Worm (Caenorhabditis elegans) whole organism, L2 larva: Measurements from ENCODE around the gene twk-12.
A peak's percentile ranks its signal among the peaks of the same experiment; 100 is the strongest.

Experiments used
- C34F6.9 ChIP-seq: fragments of 150-350 bp; optimal IDR thresholded peaks from 2 replicates; lab custom pipeline; 2014; ENCODE audit warnings: missing biosample characterization, missing genetic modification characterization
- F13H6.1 ChIP-seq: sonication (generic microtip); optimal IDR thresholded peaks from 2 replicates; lab custom pipeline; 2016; ENCODE audit warnings: missing genetic modification characterization, missing compliant biosample characterization
- Y55F3AM.14 ChIP-seq: fragments of 200-800 bp; sonication (Bioruptor generic); optimal IDR thresholded peaks from 2 replicates; lab custom pipeline; 2018; ENCODE audit warnings: mild to moderate bottlenecking, missing genetic modification characterization, missing compliant biosample characterization
- ZK546.5 ChIP-seq: sonication (generic microtip); optimal IDR thresholded peaks from 2 replicates; lab custom pipeline; 2017; ENCODE audit warnings: missing biosample characterization, missing genetic modification characterization
- aly-2 ChIP-seq: fragments of 150-350 bp; optimal IDR thresholded peaks from 2 replicates; lab custom pipeline; 2014; ENCODE audit warnings: missing biosample characterization, missing genetic modification characterization
- ama-1 ChIP-seq: fragments of 150-350 bp; optimal IDR thresholded peaks from 2 replicates; lab custom pipeline; 2018; ENCODE audit warnings: inconsistent platforms
- blmp-1 ChIP-seq: sonication (generic microtip); optimal IDR thresholded peaks from 2 replicates; lab custom pipeline; 2017; ENCODE audit warnings: missing genetic modification characterization, mild to moderate bottlenecking, missing compliant biosample characterization, antibody characterized with exemption, moderate library complexity; ENCODE audit not compliant: insufficient read depth
- ceh-16 ChIP-seq: fragments of 150-350 bp; optimal IDR thresholded peaks from 2 replicates; lab custom pipeline; 2014; ENCODE audit warnings: missing biosample characterization, missing genetic modification characterization
- ceh-82 ChIP-seq: fragments of 150-350 bp; optimal IDR thresholded peaks from 2 replicates; lab custom pipeline; 2014; ENCODE audit warnings: missing biosample characterization, missing genetic modification characterization
- crh-2 ChIP-seq: sonication (generic microtip); optimal IDR thresholded peaks from 2 replicates; lab custom pipeline; 2017; ENCODE audit warnings: missing biosample characterization, missing genetic modification characterization
- dmd-4 ChIP-seq: sonication (generic microtip); optimal IDR thresholded peaks from 2 replicates; lab custom pipeline; 2017; ENCODE audit warnings: missing biosample characterization, missing genetic modification characterization
- egl-27 ChIP-seq: sonication (generic microtip); optimal IDR thresholded peaks from 3 replicates; lab custom pipeline; 2017; ENCODE audit warnings: missing biosample characterization, missing genetic modification reagents, missing genetic modification characterization
- gmeb-1 ChIP-seq: fragments of 150-350 bp; optimal IDR thresholded peaks from 2 replicates; lab custom pipeline; 2014; ENCODE audit warnings: missing biosample characterization, missing genetic modification characterization
- lin-13 ChIP-seq: fragments of 150-350 bp; optimal IDR thresholded peaks from 2 replicates; lab custom pipeline; 2014; ENCODE audit warnings: missing biosample characterization, missing genetic modification reagents, missing genetic modification characterization
- lin-39 ChIP-seq: fragments of 150-350 bp; optimal IDR thresholded peaks from 2 replicates; lab custom pipeline; 2014; ENCODE audit warnings: missing biosample characterization, missing genetic modification reagents, missing genetic modification characterization
- lsy-2 ChIP-seq, 2 experiments: fragments of 150-350 bp in 1 of 2; sonication (generic microtip) in 1 of 2; optimal IDR thresholded peaks; 2 replicates each; lab custom pipeline; 2014 to 2017; ENCODE audit warnings: missing biosample characterization in 2 of 2, missing genetic modification characterization in 2 of 2
- mab-5 ChIP-seq: fragments of 150-350 bp; optimal IDR thresholded peaks from 2 replicates; lab custom pipeline; 2014; ENCODE audit warnings: missing biosample characterization, missing genetic modification characterization
- mbf-1 ChIP-seq: sonication (generic microtip); optimal IDR thresholded peaks from 2 replicates; lab custom pipeline; 2017; ENCODE audit warnings: missing biosample characterization, missing genetic modification characterization
- mdl-1 ChIP-seq, 2 experiments: fragments of 150-350 bp in 1 of 2; sonication (generic microtip) in 1 of 2; optimal IDR thresholded peaks; 2 replicates each; lab custom pipeline; 2017; ENCODE audit warnings: missing biosample characterization in 2 of 2, missing genetic modification characterization in 2 of 2
- nhr-10 ChIP-seq: sonication (generic microtip); optimal IDR thresholded peaks from 2 replicates; lab custom pipeline; 2017; ENCODE audit warnings: missing biosample characterization, missing genetic modification characterization
- nhr-11 ChIP-seq: fragments of 150-350 bp; optimal IDR thresholded peaks from 2 replicates; lab custom pipeline; 2014; ENCODE audit warnings: missing biosample characterization, missing genetic modification characterization
- nhr-12 ChIP-seq: fragments of 150-350 bp; optimal IDR thresholded peaks from 2 replicates; lab custom pipeline; 2014; ENCODE audit warnings: missing biosample characterization, missing genetic modification characterization
- nhr-129 ChIP-seq: fragments of 150-350 bp; optimal IDR thresholded peaks from 2 replicates; lab custom pipeline; 2014; ENCODE audit warnings: missing biosample characterization, missing genetic modification characterization
- nhr-21 ChIP-seq: fragments of 150-350 bp; optimal IDR thresholded peaks from 2 replicates; lab custom pipeline; 2014; ENCODE audit warnings: missing biosample characterization, missing genetic modification characterization
- nhr-23 ChIP-seq: fragments of 150-350 bp; optimal IDR thresholded peaks from 2 replicates; lab custom pipeline; 2014; ENCODE audit warnings: missing biosample characterization, missing genetic modification reagents, missing genetic modification characterization
- nhr-237 ChIP-seq: fragments of 150-350 bp; optimal IDR thresholded peaks from 2 replicates; lab custom pipeline; 2014; ENCODE audit warnings: missing biosample characterization, missing genetic modification characterization
- nhr-25 ChIP-seq: fragments of 150-350 bp; sonication (generic microtip); optimal IDR thresholded peaks from 3 replicates; lab custom pipeline; 2014; ENCODE audit warnings: missing biosample characterization, missing genetic modification characterization
- nhr-6 ChIP-seq: fragments of 150-350 bp; optimal IDR thresholded peaks from 2 replicates; lab custom pipeline; 2014; ENCODE audit warnings: missing biosample characterization, missing genetic modification characterization
- nhr-77 ChIP-seq: fragments of 150-350 bp; optimal IDR thresholded peaks from 2 replicates; lab custom pipeline; 2014; ENCODE audit warnings: missing biosample characterization, missing genetic modification characterization
- sem-4 ChIP-seq: fragments of 150-350 bp; optimal IDR thresholded peaks from 2 replicates; lab custom pipeline; 2014; ENCODE audit warnings: missing biosample characterization, missing genetic modification reagents, missing genetic modification characterization
- sma-3 ChIP-seq: sonication (generic microtip); optimal IDR thresholded peaks from 2 replicates; lab custom pipeline; 2016; ENCODE audit warnings: missing genetic modification reagents, missing genetic modification characterization, missing compliant biosample characterization
- sma-9 ChIP-seq, 2 experiments: fragments of 150-350 bp in 1 of 2; sonication (generic microtip) in 1 of 2; optimal IDR thresholded peaks; 2 replicates each; lab custom pipeline; 2014 to 2016; ENCODE audit warnings: missing genetic modification characterization in 2 of 2, mild to moderate bottlenecking in 1 of 2, missing biosample characterization in 1 of 2, missing compliant biosample characterization in 1 of 2, missing genetic modification reagents in 1 of 2, moderate library complexity in 1 of 2
- snpc-4 ChIP-seq: fragments of 150-350 bp; optimal IDR thresholded peaks from 2 replicates; lab custom pipeline; 2014; ENCODE audit warnings: missing biosample characterization, missing genetic modification characterization
- unc-55 ChIP-seq: fragments of 150-350 bp; sonication (generic microtip); optimal IDR thresholded peaks from 3 replicates; lab custom pipeline; 2014; ENCODE audit warnings: missing biosample characterization, missing genetic modification reagents, missing genetic modification characterization
- unc-62 ChIP-seq: fragments of 150-350 bp; optimal IDR thresholded peaks from 2 replicates; lab custom pipeline; 2014; ENCODE audit warnings: missing biosample characterization, missing genetic modification reagents, missing genetic modification characterization
- zag-1 ChIP-seq: fragments of 150-350 bp; optimal IDR thresholded peaks from 2 replicates; lab custom pipeline; 2014; ENCODE audit warnings: missing biosample characterization, missing genetic modification characterization
- ztf-1 ChIP-seq: fragments of 200-800 bp; sonication (Bioruptor generic); conservative IDR thresholded peaks from 2 replicates; pipeline ENCODE4 v1.3.6; 2022; ENCODE audit warnings: missing genetic modification characterization, missing compliant biosample characterization
- ztf-11 ChIP-seq: sonication (generic microtip); optimal IDR thresholded peaks from 2 replicates; lab custom pipeline; 2017; ENCODE audit warnings: missing biosample characterization, missing genetic modification characterization
- ztf-4 ChIP-seq: fragments of 150-350 bp; optimal IDR thresholded peaks from 2 replicates; lab custom pipeline; 2014; ENCODE audit warnings: missing biosample characterization, missing genetic modification characterization

The twk-12 gene

DNA sequence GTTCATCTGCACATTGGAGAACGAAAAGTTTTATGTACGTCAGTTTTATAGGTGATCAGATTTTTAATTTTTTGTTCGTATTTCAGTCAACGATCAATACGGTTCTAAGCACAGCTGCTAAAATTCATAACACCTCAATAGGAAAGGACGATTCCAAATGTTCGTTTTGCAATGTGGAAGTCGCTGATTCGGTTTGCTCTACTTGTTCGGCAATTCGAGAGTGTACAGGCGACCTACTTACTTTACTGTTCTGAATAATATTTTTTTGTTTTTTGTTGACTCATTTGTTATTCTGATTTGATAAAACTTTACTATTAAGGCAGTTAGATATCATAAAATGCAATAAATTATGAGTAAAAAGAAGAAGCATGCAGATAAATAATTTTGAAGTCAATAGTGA, 8.0 kb upstream of the twk-12 start:
- no peak for TF ChIP-seq mdl-1 (tag; optimal IDR thresholded peaks at IDR 0.05; lab: Kevin White, UChicago)
- no peak for TF ChIP-seq nhr-6 (tag; lab: Kevin White, UChicago)
- TF ChIP-seq snpc-4 (tag; lab: Kevin White, UChicago): no peak
- no peak for TF ChIP-seq ztf-1 (GFP tag; lab: Robert Waterston, UW)
- TF ChIP-seq unc-55 (GFP tag; lab: Kevin White, UChicago): no peak
- TF ChIP-seq lsy-2 (tag; optimal IDR thresholded peaks at IDR 0.05; lab: Kevin White, UChicago): no peak
- no peak for TF ChIP-seq zag-1 (tag; lab: Kevin White, UChicago)
- no peak for TF ChIP-seq C34F6.9 (tag; lab: Kevin White, UChicago)
- no peak for TF ChIP-seq nhr-237 (tag; lab: Kevin White, UChicago)

DNA sequence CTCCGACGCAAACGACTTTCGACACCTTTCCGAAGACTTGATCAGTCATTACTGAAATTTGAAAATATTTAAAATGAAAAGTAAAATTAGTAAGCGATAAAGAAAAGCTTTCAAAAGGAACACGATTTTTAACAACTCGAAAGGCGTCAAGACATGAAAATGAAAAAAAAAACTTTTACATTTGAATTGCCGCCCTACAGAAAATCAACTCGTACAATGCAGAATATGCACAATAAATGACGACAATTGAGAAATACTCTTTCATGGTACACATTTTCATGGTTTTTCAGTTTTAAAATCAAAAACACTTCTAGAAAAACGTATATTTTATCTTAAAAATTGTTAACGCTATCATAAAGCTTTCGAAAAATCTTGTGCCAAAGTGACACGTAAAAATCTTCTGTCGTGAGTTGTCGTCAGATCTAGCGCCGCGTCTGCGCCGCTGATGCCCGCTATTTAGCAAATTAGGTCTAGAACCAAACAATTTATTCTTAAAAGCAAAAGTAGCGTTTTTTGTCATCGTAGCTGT, 5.9 kb upstream of the twk-12 start, which contains the start of gene sqv-4:
Gene sqv-4, minus strand, starts transcription at position 51 of the 529 bp plus-strand sequence.
- TF ChIP-seq ztf-4: no peak
- TF ChIP-seq dmd-4 (tag; lab: Kevin White, UChicago): no peak
- TF ChIP-seq ztf-11: no peak
- TF ChIP-seq mbf-1 (tag; lab: Kevin White, UChicago): no peak
- no peak for TF ChIP-seq snpc-4 (tag; lab: Kevin White, UChicago)
- TF ChIP-seq C34F6.9 (tag; lab: Kevin White, UChicago): peak; percentile 31
- TF ChIP-seq nhr-129 (tag; lab: Kevin White, UChicago): peak; percentile 37
- TF ChIP-seq ceh-82 (tag; lab: Kevin White, UChicago): no peak
- TF ChIP-seq unc-55 (GFP tag; lab: Kevin White, UChicago): peak; percentile 43
- TF ChIP-seq lin-13 (GFP tag; lab: Kevin White, UChicago): no peak
- TF ChIP-seq aly-2 (tag; lab: Kevin White, UChicago): no peak
- peak in 1 of 2 experiments; percentile 71 for TF ChIP-seq lsy-2 (tag; optimal IDR thresholded peaks at IDR 0.05; lab: Kevin White, UChicago)
- TF ChIP-seq gmeb-1: peak; percentile 73

DNA sequence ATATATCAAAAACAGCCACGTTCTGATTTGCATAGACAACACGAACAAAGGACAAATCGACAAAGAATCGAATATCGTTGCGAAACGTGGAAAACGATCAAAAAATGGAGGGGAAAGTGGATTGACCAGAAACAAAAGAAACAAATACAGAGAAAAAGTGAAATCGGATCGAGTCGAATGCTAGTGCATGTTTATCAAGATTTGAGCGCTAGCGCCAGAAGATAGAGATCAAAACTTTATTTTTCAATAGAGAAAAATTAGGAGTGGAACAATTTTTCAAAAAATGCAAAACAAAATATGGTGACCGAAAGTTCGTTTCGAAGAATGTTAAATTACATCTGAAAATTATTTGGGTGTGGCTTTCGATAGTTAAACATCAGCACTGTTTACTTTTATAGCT, 5.4 kb upstream of the twk-12 start:
- TF ChIP-seq F13H6.1 (tag; lab: Kevin White, UChicago): no peak
- TF ChIP-seq blmp-1 (tag; lab: Kevin White, UChicago): peak; percentile 79
- TF ChIP-seq, all 48 proteins: peak for 1

DNA sequence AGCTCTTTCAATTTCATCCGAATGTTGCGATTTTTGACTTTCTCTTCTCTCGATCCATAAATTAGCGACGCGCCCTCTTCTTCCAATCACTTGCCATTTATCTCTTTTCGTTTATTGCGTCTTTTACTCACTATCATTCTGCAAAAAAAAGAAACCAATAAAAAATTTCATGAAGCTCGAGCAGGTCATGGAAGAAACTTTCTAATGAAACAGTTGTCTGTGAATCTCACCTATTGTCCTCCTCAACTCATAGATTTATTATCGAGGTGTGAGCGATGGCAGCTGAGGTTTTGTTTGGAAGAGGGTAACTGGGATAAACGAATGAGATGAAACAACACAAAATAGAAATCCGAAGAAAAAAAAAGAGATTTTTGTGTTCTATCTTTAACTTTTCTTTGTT, 3.1 kb upstream of the twk-12 start:
- TF ChIP-seq ceh-82 (tag; lab: Kevin White, UChicago) (no peak), C34F6.9 (tag; lab: Kevin White, UChicago) (no peak), crh-2 (no peak), ztf-1 (GFP tag; lab: Robert Waterston, UW) (no peak), snpc-4 (tag; lab: Kevin White, UChicago) (no peak), unc-55 (GFP tag; lab: Kevin White, UChicago) (no peak), Y55F3AM.14 (GFP tag; lab: Kevin White, UChicago) (no peak), ztf-11 (no peak), ama-1 (lab: Kevin White, UChicago) (no peak)
- TF ChIP-seq, all 48 proteins: peak for 0

ce11 chrV:10670817-10671216, 3.4 kb downstream of the twk-12 start:
- TF ChIP-seq nhr-237 (tag; lab: Kevin White, UChicago): no peak
- no peak for TF ChIP-seq ceh-16
- TF ChIP-seq ceh-82 (tag; lab: Kevin White, UChicago): no peak
- TF ChIP-seq sma-3: no peak
- TF ChIP-seq unc-55 (GFP tag; lab: Kevin White, UChicago): no peak
- no peak for TF ChIP-seq nhr-21
- TF ChIP-seq nhr-11 (tag; lab: Kevin White, UChicago): no peak
- no peak for TF ChIP-seq nhr-12 (tag; lab: Kevin White, UChicago)
- no peak for TF ChIP-seq ztf-11
- TF ChIP-seq lsy-2 (tag; optimal IDR thresholded peaks at IDR 0.05; lab: Kevin White, UChicago): no peak
- TF ChIP-seq unc-62 (GFP tag; lab: Kevin White, UChicago): no peak
- no peak for TF ChIP-seq ama-1 (lab: Kevin White, UChicago)
- TF ChIP-seq mdl-1 (tag; optimal IDR thresholded peaks at IDR 0.05; lab: Kevin White, UChicago): no peak
- no peak for TF ChIP-seq nhr-10 (tag; lab: Kevin White, UChicago)
- no peak for TF ChIP-seq F13H6.1 (tag; lab: Kevin White, UChicago)
- no peak for TF ChIP-seq nhr-6 (tag; lab: Kevin White, UChicago)

DNA sequence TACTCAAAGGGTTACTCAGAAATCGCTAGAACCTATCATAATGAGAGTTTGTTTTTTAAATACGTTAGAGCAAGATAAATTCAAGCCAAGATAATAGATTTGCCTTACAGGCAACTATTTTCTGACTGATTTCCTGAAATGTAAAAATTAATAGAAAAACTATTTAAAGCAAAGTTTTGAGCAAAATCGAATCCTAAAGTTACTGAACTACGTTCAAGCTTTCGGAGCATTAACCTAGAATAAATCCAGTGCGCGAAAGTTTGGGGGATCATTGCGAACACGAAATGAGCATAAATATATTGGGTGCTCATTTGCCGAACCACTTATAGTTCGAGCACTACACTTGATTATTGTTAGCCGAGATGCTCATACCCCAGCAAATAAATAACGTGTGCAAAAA, 4.2 kb downstream of the twk-12 start, which contains the start of gene ceh-22:
Gene ceh-22, plus strand, starts transcription at position 301 of the 400 bp plus-strand sequence.
- TF ChIP-seq aly-2 (tag; lab: Kevin White, UChicago) (no peak), egl-27 (tag; lab: Kevin White, UChicago) (no peak), mab-5 (tag; lab: Kevin White, UChicago) (no peak), mbf-1 (tag; lab: Kevin White, UChicago) (no peak), lin-39 (tag; lab: Kevin White, UChicago) (no peak), ZK546.5 (tag; lab: Kevin White, UChicago) (no peak), sem-4 (tag; lab: Kevin White, UChicago) (no peak), nhr-237 (tag; lab: Kevin White, UChicago) (no peak), sma-3 (no peak), ztf-4 (no peak), F13H6.1 (tag; lab: Kevin White, UChicago) (no peak), nhr-77 (tag; lab: Kevin White, UChicago) (no peak), gmeb-1 (no peak), sma-9 (GFP tag; optimal IDR thresholded peaks at IDR 0.05; lab: Kevin White, UChicago) (no peak), sma-9 (tag; optimal IDR thresholded peaks at IDR 0.05; lab: Kevin White, UChicago) (no peak), nhr-129 (tag; lab: Kevin White, UChicago) (no peak), nhr-23 (no peak), lsy-2 (tag; optimal IDR thresholded peaks at IDR 0.05; lab: Kevin White, UChicago) (no peak), nhr-10 (tag; lab: Kevin White, UChicago) (no peak), nhr-11 (tag; lab: Kevin White, UChicago) (no peak), nhr-25 (tag; lab: Kevin White, UChicago) (no peak)
- TF ChIP-seq, all 48 proteins: peak for 0
